Fruit fly (Drosophila melanogaster): Measurements from ENCODE around the gene Hakai.

DNA sequence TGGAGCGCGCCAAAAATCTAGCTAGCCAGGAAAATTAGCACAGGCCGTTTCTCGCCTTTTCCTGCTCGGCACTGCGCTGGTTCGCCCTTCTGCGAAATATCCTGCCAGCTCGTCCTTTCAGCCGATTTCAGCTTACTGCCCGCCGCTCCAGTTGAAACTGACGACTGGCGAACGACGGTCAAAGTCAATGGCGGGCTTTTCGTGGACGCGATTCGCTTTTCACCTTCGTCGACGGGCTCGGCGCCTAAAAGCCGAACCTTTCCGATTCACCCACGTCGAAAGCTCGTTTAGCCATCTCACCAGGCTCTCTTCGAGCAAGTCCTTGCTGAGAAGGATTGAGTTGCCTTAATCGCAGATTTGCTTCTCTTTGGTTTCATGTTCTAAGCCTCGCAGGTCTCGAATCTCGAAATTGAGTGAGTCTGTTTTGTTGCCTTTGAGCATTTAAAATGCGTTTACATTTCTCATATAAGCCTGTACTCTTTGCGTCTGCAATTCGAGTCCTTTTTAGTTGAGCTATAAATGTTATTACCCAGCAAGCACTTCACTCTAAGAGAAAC is 23.2 kb upstream of the Hakai start:
- TF ChIP-seq h (GFP tag; optimal IDR thresholded peaks at IDR 0.05) = no peak
- no peak for TF ChIP-seq usp (GFP tag; optimal IDR thresholded peaks at IDR 0.05)
- no peak for TF ChIP-seq br (GFP tag; optimal IDR thresholded peaks at IDR 0.05)
- TF ChIP-seq pan (optimal IDR thresholded peaks at IDR 0.05) = no peak
- TF ChIP-seq rgr (GFP tag; optimal IDR thresholded peaks at IDR 0.05) = no peak
- no peak for TF ChIP-seq sv (GFP tag; optimal IDR thresholded peaks at IDR 0.05)
- no peak for TF ChIP-seq brk (GFP tag; optimal IDR thresholded peaks at IDR 0.05)
- TF ChIP-seq CrebA (GFP tag; optimal IDR thresholded peaks at IDR 0.05; ENCODE audit: borderline replicate concordance) = no peak
- no peak for TF ChIP-seq fru (GFP tag; optimal IDR thresholded peaks at IDR 0.05)
- TF ChIP-seq Hnf4 (GFP tag; optimal IDR thresholded peaks at IDR 0.05) = no peak
- TF ChIP-seq woc (GFP tag; optimal IDR thresholded peaks at IDR 0.05) = no peak
- TF ChIP-seq CG9705 (GFP tag; optimal IDR thresholded peaks at IDR 0.05) = no peak
